Fruit fly (Drosophila melanogaster) whole organism, embryonic: ENCODE data around the gene AP-1mu.

ENCODE experiments used
- CG1024 ChIP-seq: fragments of 200-800 bp; sonication (Bioruptor generic); IDR thresholded peaks from 2 replicates; pipeline ENCODE4 v1.3.6; 2022; ENCODE audit warnings: missing biosample characterization, missing genetic modification characterization
- CG11560 ChIP-seq: fragments of 200-800 bp; sonication (Bioruptor generic); IDR thresholded peaks from 3 replicates; pipeline ENCODE4 v1.3.6; 2022; ENCODE audit warnings: missing biosample characterization, missing genetic modification characterization
- CG12104 ChIP-seq: fragments of 200-800 bp; sonication (Bioruptor generic); optimal IDR thresholded peaks from 3 replicates; lab custom pipeline; 2016; ENCODE audit warnings: missing biosample characterization, missing genetic modification characterization
- CG12744 ChIP-seq: fragments of 200-800 bp; sonication (Bioruptor generic); optimal IDR thresholded peaks from 2 replicates; lab custom pipeline; 2016; ENCODE audit warnings: missing biosample characterization, missing genetic modification characterization
- CG12769 ChIP-seq: fragments of 200-800 bp; sonication (Bioruptor generic); optimal IDR thresholded peaks from 2 replicates; lab custom pipeline; 2019; ENCODE audit warnings: missing biosample characterization, mild to moderate bottlenecking, missing genetic modification characterization, moderate library complexity
- CG13624 ChIP-seq: fragments of 200-800 bp; sonication (Bioruptor generic); optimal IDR thresholded peaks from 2 replicates; lab custom pipeline; 2016; ENCODE audit warnings: missing biosample characterization, missing genetic modification characterization
- CG15011 ChIP-seq: fragments of 200-800 bp; sonication (Bioruptor generic); optimal IDR thresholded peaks from 3 replicates; lab custom pipeline; 2018; ENCODE audit warnings: missing biosample characterization, mild to moderate bottlenecking, missing genetic modification characterization
- CG15479 ChIP-seq: fragments of 200-800 bp; sonication (Bioruptor generic); optimal IDR thresholded peaks from 3 replicates; lab custom pipeline; 2019; ENCODE audit warnings: missing biosample characterization, mild to moderate bottlenecking, missing genetic modification characterization, moderate library complexity
- CG18262 ChIP-seq: fragments of 200-800 bp; optimal IDR thresholded peaks from 3 replicates; lab custom pipeline; 2019; ENCODE audit warnings: missing biosample characterization, mild to moderate bottlenecking, missing genetic modification characterization, moderate library complexity
- CG30431 ChIP-seq: fragments of 200-800 bp; sonication (Bioruptor generic); optimal IDR thresholded peaks from 2 replicates; lab custom pipeline; 2017; ENCODE audit warnings: missing biosample characterization, missing genetic modification characterization
- CG3065 ChIP-seq: fragments of 200-800 bp; sonication (Bioruptor generic); optimal IDR thresholded peaks from 2 replicates; lab custom pipeline; 2016; ENCODE audit warnings: missing biosample characterization, missing genetic modification characterization
- CG31441 ChIP-seq: fragments of 200-800 bp; sonication (Bioruptor generic); IDR thresholded peaks from 2 replicates; pipeline ENCODE4 v1.3.6; 2022; ENCODE audit warnings: missing biosample characterization, missing genetic modification characterization
- CG33213 ChIP-seq: fragments of 200-800 bp; sonication (Bioruptor generic); optimal IDR thresholded peaks from 3 replicates; lab custom pipeline; 2016; ENCODE audit warnings: missing biosample characterization, missing genetic modification characterization
- CG42726 ChIP-seq: fragments of 200-800 bp; sonication (Bioruptor generic); IDR thresholded peaks from 2 replicates; pipeline ENCODE4 v1.3.6; 2022; ENCODE audit warnings: missing biosample characterization, missing genetic modification characterization; ENCODE audit not compliant: partially characterized antibody
- CG4707 ChIP-seq: fragments of 200-800 bp; sonication (Bioruptor generic); optimal IDR thresholded peaks from 2 replicates; lab custom pipeline; 2018; ENCODE audit warnings: missing biosample characterization, mild to moderate bottlenecking, missing genetic modification characterization, moderate library complexity
- CG4730 ChIP-seq: fragments of 200-800 bp; sonication (Bioruptor generic); IDR thresholded peaks from 2 replicates; pipeline ENCODE4 v1.3.6; 2022; ENCODE audit warnings: missing biosample characterization, missing genetic modification characterization
- CG5180 ChIP-seq: fragments of 200-800 bp; sonication (Bioruptor generic); optimal IDR thresholded peaks from 3 replicates; lab custom pipeline; 2017; ENCODE audit warnings: missing biosample characterization, missing genetic modification characterization, mild to moderate bottlenecking, moderate library complexity, missing genetic modification reagents
- CG6654 ChIP-seq: fragments of 200-800 bp; sonication (Bioruptor generic); optimal IDR thresholded peaks from 2 replicates; lab custom pipeline; 2017; ENCODE audit warnings: missing biosample characterization, mild to moderate bottlenecking, missing genetic modification characterization
- CG8924 ChIP-seq: fragments of 200-800 bp; optimal IDR thresholded peaks from 3 replicates; lab custom pipeline; 2019; ENCODE audit warnings: missing biosample characterization, mild to moderate bottlenecking, missing genetic modification characterization, moderate library complexity
- CG9876 ChIP-seq: fragments of 200-800 bp; sonication (Bioruptor generic); optimal IDR thresholded peaks from 2 replicates; lab custom pipeline; 2016; ENCODE audit warnings: missing biosample characterization, missing genetic modification characterization
- Chrac-16 ChIP-seq: fragments of 200-800 bp; sonication (Bioruptor generic); optimal IDR thresholded peaks from 3 replicates; lab custom pipeline; 2016; ENCODE audit warnings: missing biosample characterization, missing genetic modification characterization
- Dip3 ChIP-seq: fragments of 200-800 bp; sonication (Bioruptor generic); optimal IDR thresholded peaks from 3 replicates; lab custom pipeline; 2016; ENCODE audit warnings: missing biosample characterization, missing genetic modification characterization
- Gug ChIP-seq: fragments of 200-800 bp; sonication (Bioruptor generic); IDR thresholded peaks from 4 replicates; pipeline ENCODE4 v1.3.6; 2022; ENCODE audit warnings: missing biosample characterization, missing genetic modification characterization
- Hey ChIP-seq: fragments of 200-800 bp; sonication (Bioruptor generic); optimal IDR thresholded peaks from 3 replicates; lab custom pipeline; 2018; ENCODE audit warnings: missing biosample characterization, mild to moderate bottlenecking, missing genetic modification characterization
- Hmr ChIP-seq: fragments of 200-800 bp; sonication (Bioruptor generic); optimal IDR thresholded peaks from 3 replicates; lab custom pipeline; 2017; ENCODE audit warnings: mild to moderate bottlenecking, missing biosample characterization, missing genetic modification reagents, missing genetic modification characterization
- Hmx ChIP-seq: fragments of 200-800 bp; sonication (Bioruptor generic); optimal IDR thresholded peaks from 2 replicates; lab custom pipeline; 2016; ENCODE audit warnings: missing biosample characterization, missing genetic modification characterization
- Hr3 ChIP-seq: fragments of 200-800 bp; sonication (Bioruptor generic); optimal IDR thresholded peaks from 3 replicates; lab custom pipeline; 2016; ENCODE audit warnings: missing biosample characterization, missing genetic modification characterization
- MBD-R2 ChIP-seq: fragments of 200-800 bp; sonication (Bioruptor generic); IDR thresholded peaks from 2 replicates; pipeline ENCODE4 v1.3.6; 2022; ENCODE audit warnings: missing biosample characterization, missing genetic modification characterization
- Mes4 ChIP-seq: fragments of 200-800 bp; sonication (Bioruptor generic); optimal IDR thresholded peaks from 2 replicates; lab custom pipeline; 2016; ENCODE audit warnings: missing biosample characterization, missing genetic modification characterization
- NC2β ChIP-seq: fragments of 200-800 bp; sonication (Bioruptor generic); optimal IDR thresholded peaks from 2 replicates; lab custom pipeline; 2016; ENCODE audit warnings: missing biosample characterization, missing genetic modification characterization
- NFAT ChIP-seq: fragments of 200-800 bp; sonication (Bioruptor generic); IDR thresholded peaks from 2 replicates; pipeline ENCODE4 v1.3.6; 2022; ENCODE audit warnings: missing biosample characterization, missing genetic modification characterization
- NK7.1 ChIP-seq: fragments of 200-800 bp; sonication (Bioruptor generic); optimal IDR thresholded peaks from 3 replicates; lab custom pipeline; 2016; ENCODE audit warnings: missing biosample characterization, missing genetic modification characterization
- Neu2 ChIP-seq: fragments of 200-800 bp; sonication (Bioruptor generic); optimal IDR thresholded peaks from 3 replicates; lab custom pipeline; 2016; ENCODE audit warnings: missing biosample characterization, missing genetic modification characterization, borderline replicate concordance
- Nf-YC ChIP-seq: fragments of 200-800 bp; optimal IDR thresholded peaks from 3 replicates; lab custom pipeline; 2019; ENCODE audit warnings: missing biosample characterization, mild to moderate bottlenecking, missing genetic modification characterization, moderate library complexity
- Sin3A ChIP-seq: fragments of >200 bp; optimal IDR thresholded peaks from 2 replicates; lab custom pipeline; 2018
- Usf ChIP-seq: fragments of 200-800 bp; sonication (Bioruptor generic); optimal IDR thresholded peaks from 2 replicates; lab custom pipeline; 2017; ENCODE audit warnings: missing genotype, missing biosample characterization, missing genetic modification characterization
- ac ChIP-seq: fragments of 200-800 bp; sonication (Bioruptor generic); optimal IDR thresholded peaks from 3 replicates; lab custom pipeline; 2017; ENCODE audit warnings: missing biosample characterization, mild to moderate bottlenecking, missing genetic modification characterization
- cato ChIP-seq: fragments of 200-800 bp; sonication (Bioruptor generic); optimal IDR thresholded peaks from 2 replicates; lab custom pipeline; 2016; ENCODE audit warnings: missing biosample characterization, missing genetic modification characterization, borderline replicate concordance
- caup ChIP-seq: fragments of 200-800 bp; sonication (Bioruptor generic); optimal IDR thresholded peaks from 3 replicates; lab custom pipeline; 2017; ENCODE audit warnings: missing biosample characterization, mild to moderate bottlenecking, missing genetic modification characterization, moderate library complexity; ENCODE audit not compliant: severe bottlenecking
- crc ChIP-seq: fragments of 200-800 bp; sonication (Bioruptor generic); optimal IDR thresholded peaks from 2 replicates; lab custom pipeline; 2016; ENCODE audit warnings: missing biosample characterization, missing genetic modification characterization
- cwo ChIP-seq: fragments of 200-800 bp; sonication (Bioruptor generic); optimal IDR thresholded peaks from 3 replicates; lab custom pipeline; 2017; ENCODE audit warnings: missing biosample characterization, missing genetic modification characterization, mild to moderate bottlenecking, moderate library complexity, missing genetic modification reagents
- grn ChIP-seq: fragments of 200-800 bp; sonication (Bioruptor generic); optimal IDR thresholded peaks from 3 replicates; lab custom pipeline; 2017; ENCODE audit warnings: missing biosample characterization, missing genetic modification characterization
- jing ChIP-seq: fragments of 200-800 bp; sonication (Bioruptor generic); optimal IDR thresholded peaks from 2 replicates; lab custom pipeline; 2018; ENCODE audit warnings: missing biosample characterization, mild to moderate bottlenecking, missing genetic modification characterization
- lab ChIP-seq: fragments of 200-800 bp; sonication (Bioruptor generic); optimal IDR thresholded peaks from 3 replicates; lab custom pipeline; 2017; ENCODE audit warnings: missing biosample characterization, missing genetic modification characterization, mild to moderate bottlenecking, moderate library complexity, missing genetic modification reagents
- lov ChIP-seq, 2 experiments: fragments of 200-800 bp in 1 of 2; fragments of >200 bp in 1 of 2; sonication (Bioruptor generic) in 1 of 2; IDR thresholded peaks in 1 of 2; optimal IDR thresholded peaks in 1 of 2; 2 replicates in 1 of 2; 3 replicates in 1 of 2; pipeline versions ENCODE4 v1.3.6 to Lab custom; 2017 to 2022; ENCODE audit warnings: missing biosample characterization in 1 of 2, missing genetic modification characterization in 1 of 2
- mam ChIP-seq: fragments of 200-800 bp; sonication (Bioruptor generic); optimal IDR thresholded peaks from 3 replicates; lab custom pipeline; 2016; ENCODE audit warnings: missing biosample characterization, missing genetic modification characterization
- mld ChIP-seq: fragments of 200-800 bp; sonication (Bioruptor generic); IDR thresholded peaks from 3 replicates; pipeline ENCODE4 v1.3.6; 2022; ENCODE audit warnings: missing biosample characterization, missing genetic modification characterization; ENCODE audit not compliant: partially characterized antibody
- pho ChIP-seq: fragments of 200-800 bp; sonication (Bioruptor generic); optimal IDR thresholded peaks from 2 replicates; lab custom pipeline; 2016; ENCODE audit warnings: missing biosample characterization, missing genetic modification characterization
- row ChIP-seq: fragments of 200-800 bp; sonication (Bioruptor generic); IDR thresholded peaks from 3 replicates; pipeline ENCODE4 v1.3.6; 2022; ENCODE audit warnings: missing biosample characterization, missing genetic modification characterization
- run ChIP-seq: fragments of 200-800 bp; sonication (Bioruptor generic); optimal IDR thresholded peaks from 3 replicates; lab custom pipeline; 2018; ENCODE audit warnings: missing biosample characterization, mild to moderate bottlenecking, missing genetic modification characterization
- slou ChIP-seq: fragments of 200-800 bp; sonication (Bioruptor generic); optimal IDR thresholded peaks from 3 replicates; lab custom pipeline; 2016; ENCODE audit warnings: missing biosample characterization, missing genetic modification characterization

AP-1mu gene

DNA sequence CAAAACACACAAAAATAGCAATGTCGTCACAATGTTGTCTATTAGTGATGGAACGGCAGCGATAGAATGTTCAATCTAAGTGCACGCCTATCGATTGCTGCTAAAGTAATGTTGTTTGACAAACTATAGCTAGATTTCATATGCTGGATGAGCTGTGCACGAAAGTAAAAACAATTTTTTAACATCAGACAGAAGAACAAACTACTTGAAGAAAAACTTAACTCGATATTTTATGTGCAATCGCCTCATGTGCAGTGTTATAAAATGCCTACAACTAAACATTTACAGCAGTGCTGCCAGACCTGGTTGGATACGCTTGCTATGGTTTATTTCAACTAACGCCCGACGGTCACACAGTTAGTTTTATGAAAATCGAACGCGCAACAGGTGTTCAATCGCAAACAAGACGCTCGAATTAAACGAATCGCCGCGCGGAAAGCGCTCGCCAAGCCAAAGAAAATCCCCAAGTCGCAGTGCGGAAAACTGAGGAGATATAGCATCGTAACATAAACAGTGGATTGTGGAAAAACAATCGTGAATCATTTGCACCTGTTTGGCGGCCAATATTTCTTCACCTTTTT is 31.7 kb upstream of the AP-1mu start, which contains the start of the genes bocks and CG8312 (continued):
- TF ChIP-seq caup (peak; percentile 64), CG11560 (no peak), Mes4 (GFP tag; lab: Kevin White, UChicago) (peak; percentile 46), ac (GFP tag; lab: Kevin White, UChicago) (no peak), CG6654 (GFP tag; lab: Kevin White, UChicago) (no peak), CG33213 (GFP tag; lab: Kevin White, UChicago) (peak; percentile 80), Usf (no peak), Hey (tag; lab: Kevin White, UChicago) (no peak), CG5180 (GFP tag; lab: Kevin White, UChicago) (no peak), lab (GFP tag; lab: Kevin White, UChicago) (peak; percentile 69), Hmx (GFP tag; lab: Kevin White, UChicago) (no peak), slou (GFP tag; lab: Kevin White, UChicago) (no peak), jing (GFP tag; lab: Kevin White, UChicago) (no peak), Sin3A (lab: Kevin White, UChicago) (peak; percentile 99), NC2β (GFP tag; lab: Kevin White, UChicago) (peak; percentile 77), CG31441 (GFP tag; lab: Robert Waterston, UW) (no peak), mam (GFP tag; lab: Kevin White, UChicago) (peak; percentile 65), CG15011 (GFP tag; lab: Kevin White, UChicago) (no peak), CG8924 (tag; lab: Kevin White, UChicago) (peak; percentile 50), CG1024 (GFP tag; lab: Robert Waterston, UW) (no peak), CG15479 (GFP tag; lab: Kevin White, UChicago) (peak; percentile 83), lov (optimal IDR thresholded peaks at IDR 0.05; lab: Kevin White, UChicago) (no peak), lov (GFP tag; IDR thresholded peaks at IDR 0.05; lab: Robert Waterston, UW) (no peak), mld (GFP tag; lab: Robert Waterston, UW) (no peak), CG12769 (tag; lab: Kevin White, UChicago) (peak; percentile 51), grn (peak; percentile 5), CG3065 (GFP tag; lab: Kevin White, UChicago) (no peak), Nf-YC (tag; lab: Kevin White, UChicago) (peak; percentile 61), CG30431 (GFP tag; lab: Kevin White, UChicago) (no peak), CG42726 (GFP tag; lab: Robert Waterston, UW) (no peak), CG4730 (no peak), MBD-R2 (GFP tag; lab: Robert Waterston, UW) (no peak), NFAT (no peak), Chrac-16 (GFP tag; lab: Kevin White, UChicago) (peak; percentile 3), CG12104 (no peak), cato (GFP tag; lab: Kevin White, UChicago) (no peak), CG4707 (GFP tag; lab: Kevin White, UChicago) (no peak), Neu2 (GFP tag; lab: Kevin White, UChicago) (no peak), NK7.1 (GFP tag; lab: Kevin White, UChicago) (no peak), row (GFP tag; lab: Robert Waterston, UW) (no peak), run (tag; lab: Kevin White, UChicago) (no peak), Hr3 (no peak), CG9876 (GFP tag; lab: Kevin White, UChicago) (peak; percentile 40), Dip3 (GFP tag; lab: Kevin White, UChicago) (peak; percentile 45), Gug (GFP tag; lab: Robert Waterston, UW) (no peak), cwo (GFP tag; lab: Kevin White, UChicago) (peak; percentile 23), CG18262 (peak; percentile 19), crc (GFP tag; lab: Kevin White, UChicago) (peak; percentile 14), CG12744 (GFP tag; lab: Kevin White, UChicago) (no peak), Hmr (GFP tag; lab: Kevin White, UChicago) (peak; percentile 73), pho (GFP tag; lab: Kevin White, UChicago) (peak; percentile 65), CG13624 (GFP tag; lab: Kevin White, UChicago) (peak; percentile 79)
